ENCODE assay signal across 1 fruit fly cellular context in the genomic region with DNA sequence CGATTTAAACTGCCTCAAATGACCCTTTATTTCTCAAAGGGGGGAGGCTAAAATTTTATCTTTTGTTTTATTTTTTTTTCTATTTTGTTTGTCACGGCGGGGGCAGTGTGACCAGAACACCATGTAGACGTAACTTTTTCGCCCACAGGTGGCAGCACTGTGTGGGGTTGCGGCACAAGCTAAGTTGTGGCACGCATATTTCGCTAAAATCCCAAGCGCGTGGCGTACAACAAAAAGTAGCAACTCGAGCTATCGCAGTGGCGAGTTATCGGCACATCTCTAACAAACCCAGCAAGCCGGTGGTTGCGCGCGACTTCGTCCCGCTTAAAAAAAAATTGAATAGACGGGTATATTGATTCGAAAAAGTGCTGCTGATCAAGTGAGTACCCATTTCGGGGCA.
TF ChIP-seq lines count a peak whose summit lies in the region.

A gene (minus strand): TSS at position 129 of the 400 bp plus-strand sequence.
A gene (plus strand): TSS at position 261 of the 400 bp plus-strand sequence.

TF ChIP-seq in whole organism, embryonic, 481 proteins besides CTCF, POLR2A, EP300 and RAD21 (continued from another document and continues in another):
- TF ChIP-seq zen (tag; optimal IDR thresholded peaks at IDR 0.05; lab: Kevin White, UChicago) (peak; percentile 39), ab (GFP tag; optimal IDR thresholded peaks at IDR 0.05; lab: Kevin White, UChicago) (no peak), gt (GFP tag; IDR thresholded peaks at IDR 0.05; lab: Robert Waterston, UW) (no peak), CG7928 (GFP tag; optimal IDR thresholded peaks at IDR 0.05; lab: Kevin White, UChicago) (peak; percentile 40), CG6791 (GFP tag; IDR thresholded peaks at IDR 0.05; lab: Robert Waterston, UW; ENCODE audit: partially characterized antibody) (peak; percentile 90), CG11560 (tag; IDR thresholded peaks at IDR 0.05; lab: Robert Waterston, UW) (peak; percentile 78), pnt (GFP tag; optimal IDR thresholded peaks at IDR 0.05; lab: Kevin White, UChicago) (peak; percentile 26), Bteb2 (GFP tag; optimal IDR thresholded peaks at IDR 0.05; lab: Kevin White, UChicago) (no peak), Med (GFP tag; lab: Kevin White, UChicago) (peak; percentile 92), mam (GFP tag; optimal IDR thresholded peaks at IDR 0.05; lab: Kevin White, UChicago) (peak; percentile 56), lola (GFP tag; optimal IDR thresholded peaks at IDR 0.05; lab: Kevin White, UChicago) (no peak), CG10267 (tag; optimal IDR thresholded peaks at IDR 0.05; lab: Kevin White, UChicago) (peak; percentile 62), BtbVII (GFP tag; optimal IDR thresholded peaks at IDR 0.05; lab: Kevin White, UChicago) (no peak), gcm (GFP tag; optimal IDR thresholded peaks at IDR 0.05; lab: Kevin White, UChicago) (peak; percentile 8), ken (GFP tag; IDR thresholded peaks at IDR 0.05; lab: Robert Waterston, UW) (0 out of 3 replicates have a peak, but pooled peaks have one; percentile 4), Dad (GFP tag; optimal IDR thresholded peaks at IDR 0.05; lab: Kevin White, UChicago) (peak; percentile 59), zfh1 (GFP tag; IDR thresholded peaks at IDR 0.05; lab: Robert Waterston, UW) (peak; percentile 40; the same call in 2 of the 3 replicates), Rfx (GFP tag; IDR thresholded peaks at IDR 0.05; lab: Robert Waterston, UW) (peak; percentile 77), CG15269 (tag; optimal IDR thresholded peaks at IDR 0.05; lab: Kevin White, UChicago) (no peak), CG11093 (GFP tag; IDR thresholded peaks at IDR 0.05; lab: Robert Waterston, UW) (no peak), nmo (GFP tag; optimal IDR thresholded peaks at IDR 0.05; lab: Kevin White, UChicago) (peak; percentile 74), scrt (GFP tag; optimal IDR thresholded peaks at IDR 0.05; lab: Kevin White, UChicago) (no peak), hth (optimal IDR thresholded peaks at IDR 0.05; lab: Kevin White, UChicago) (no peak), B-H2 (GFP tag; optimal IDR thresholded peaks at IDR 0.05; lab: Kevin White, UChicago) (peak; percentile 64), GATAe (GFP tag; conservative IDR thresholded peaks at IDR 0.05; lab: Robert Waterston, UW) (peak; percentile 50; the same call in 1 of the 2 replicates), CG13894 (tag; optimal IDR thresholded peaks at IDR 0.05; lab: Kevin White, UChicago) (peak; percentile 80), pfk (GFP tag; optimal IDR thresholded peaks at IDR 0.05; lab: Kevin White, UChicago) (no peak), disco-r (GFP tag; optimal IDR thresholded peaks at IDR 0.05; lab: Kevin White, UChicago) (no peak), CG2712 (tag; optimal IDR thresholded peaks at IDR 0.05; lab: Kevin White, UChicago) (peak; percentile 56), Atf-2 (GFP tag; optimal IDR thresholded peaks at IDR 0.05; lab: Kevin White, UChicago) (no peak), sens-2 (GFP tag; IDR thresholded peaks at IDR 0.05; lab: Robert Waterston, UW) (no peak), CG13287 (GFP tag; IDR thresholded peaks at IDR 0.05; lab: Robert Waterston, UW; ENCODE audit: partially characterized antibody) (peak; percentile 94), Hr51 (GFP tag; optimal IDR thresholded peaks at IDR 0.05; lab: Kevin White, UChicago) (peak in 1 of 2 experiments; percentile 12), CG8281 (tag; optimal IDR thresholded peaks at IDR 0.05; lab: Kevin White, UChicago) (no peak), Rx (GFP tag; IDR thresholded peaks at IDR 0.05; lab: Robert Waterston, UW) (no peak), TFAM (GFP tag; optimal IDR thresholded peaks at IDR 0.05; lab: Kevin White, UChicago) (no peak), CG12071 (GFP tag; optimal IDR thresholded peaks at IDR 0.05; lab: Kevin White, UChicago) (no peak), HLH3B (GFP tag; IDR thresholded peaks at IDR 0.05; lab: Robert Waterston, UW) (no peak), cwo (GFP tag; optimal IDR thresholded peaks at IDR 0.05; lab: Kevin White, UChicago) (no peak), bcd (GFP tag; optimal IDR thresholded peaks at IDR 0.05; lab: Kevin White, UChicago) (peak; percentile 17), CG7963 (GFP tag; IDR thresholded peaks at IDR 0.05; lab: Robert Waterston, UW; ENCODE audit: partially characterized antibody) (peak; percentile 68), CG12659 (GFP tag; optimal IDR thresholded peaks at IDR 0.05; lab: Kevin White, UChicago) (peak; percentile 89), ase (GFP tag; IDR thresholded peaks at IDR 0.05; lab: Robert Waterston, UW) (no peak), CG9437 (GFP tag; optimal IDR thresholded peaks at IDR 0.05; lab: Kevin White, UChicago) (peak; percentile 14), CG13424 (tag; optimal IDR thresholded peaks at IDR 0.05; lab: Kevin White, UChicago) (peak; percentile 23), CG32772 (GFP tag; IDR thresholded peaks at IDR 0.05; lab: Robert Waterston, UW) (peak; percentile 85), Mad (GFP tag; optimal IDR thresholded peaks at IDR 0.05; lab: Kevin White, UChicago) (peak; percentile 42), tap (tag; optimal IDR thresholded peaks at IDR 0.05; lab: Kevin White, UChicago) (no peak), nerfin-1 (tag; optimal IDR thresholded peaks at IDR 0.05; lab: Kevin White, UChicago) (peak; percentile 41), H2.0 (GFP tag; IDR thresholded peaks at IDR 0.05; lab: Robert Waterston, UW) (0 out of 2 replicates have a peak, but pooled peaks have one; percentile 5), fu2 (GFP tag; optimal IDR thresholded peaks at IDR 0.05; lab: Kevin White, UChicago) (peak; percentile 17), Lpt (GFP tag; optimal IDR thresholded peaks at IDR 0.05; lab: Kevin White, UChicago) (no peak), pb (GFP tag; optimal IDR thresholded peaks at IDR 0.05; lab: Kevin White, UChicago) (peak; percentile 10), CG4730 (GFP tag; IDR thresholded peaks at IDR 0.05; lab: Robert Waterston, UW) (no peak), CG12391 (tag; optimal IDR thresholded peaks at IDR 0.05; lab: Kevin White, UChicago) (peak; percentile 57), Nf-YB (GFP tag; optimal IDR thresholded peaks at IDR 0.05; lab: Kevin White, UChicago) (no peak), gem (tag; optimal IDR thresholded peaks at IDR 0.05; lab: Kevin White, UChicago) (peak; percentile 6), bab2 (GFP tag; optimal IDR thresholded peaks at IDR 0.05; lab: Kevin White, UChicago) (peak; percentile 14), CG32767 (GFP tag; IDR thresholded peaks at IDR 0.05; lab: Robert Waterston, UW) (peak; percentile 57; the same call in 1 of the 2 replicates), hbn (GFP tag; IDR thresholded peaks at IDR 0.05; lab: Robert Waterston, UW; ENCODE audit: partially characterized antibody) (peak; percentile 84), CG2889 (GFP tag; IDR thresholded peaks at IDR 0.05; lab: Robert Waterston, UW) (no peak), maf-S (GFP tag; optimal IDR thresholded peaks at IDR 0.05; lab: Kevin White, UChicago) (peak; percentile 35), CG6175 (GFP tag; IDR thresholded peaks at IDR 0.05; lab: Robert Waterston, UW) (peak; percentile 100), CG12104 (GFP tag; optimal IDR thresholded peaks at IDR 0.05; lab: Kevin White, UChicago) (no peak), CG12155 (GFP tag; optimal IDR thresholded peaks at IDR 0.05; lab: Kevin White, UChicago) (peak; percentile 56), Deaf1 (tag; optimal IDR thresholded peaks at IDR 0.05; lab: Kevin White, UChicago) (no peak), CG3995 (GFP tag; optimal IDR thresholded peaks at IDR 0.05; lab: Kevin White, UChicago) (peak; percentile 26), CG14014 (GFP tag; IDR thresholded peaks at IDR 0.05; lab: Robert Waterston, UW) (0 out of 2 replicates have a peak, but pooled peaks have one; percentile 21), mld (GFP tag; IDR thresholded peaks at IDR 0.05; lab: Robert Waterston, UW; ENCODE audit: partially characterized antibody) (no peak), CG1024 (GFP tag; IDR thresholded peaks at IDR 0.05; lab: Robert Waterston, UW) (no peak), trh (GFP tag; optimal IDR thresholded peaks at IDR 0.05; lab: Kevin White, UChicago) (no peak), CG4707 (GFP tag; optimal IDR thresholded peaks at IDR 0.05; lab: Kevin White, UChicago) (no peak), dm (GFP tag; optimal IDR thresholded peaks at IDR 0.05; lab: Kevin White, UChicago) (peak; percentile 73), CG31441 (GFP tag; IDR thresholded peaks at IDR 0.05; lab: Robert Waterston, UW) (no peak), CG33557 (GFP tag; optimal IDR thresholded peaks at IDR 0.05; lab: Kevin White, UChicago) (no peak), CG31365 (tag; optimal IDR thresholded peaks at IDR 0.05; lab: Kevin White, UChicago) (no peak), Asciz (GFP tag; optimal IDR thresholded peaks at IDR 0.05; lab: Kevin White, UChicago) (no peak), sug (tag; optimal IDR thresholded peaks at IDR 0.05; lab: Kevin White, UChicago) (peak; percentile 63), CG6272 (GFP tag; IDR thresholded peaks at IDR 0.05; lab: Robert Waterston, UW) (peak; percentile 27; the same call in 1 of the 2 replicates), zen2 (GFP tag; IDR thresholded peaks at IDR 0.05; lab: Robert Waterston, UW; ENCODE audit: partially characterized antibody) (peak; percentile 65; the same call in 2 of the 3 replicates), CG2120 (GFP tag; optimal IDR thresholded peaks at IDR 0.05; lab: Kevin White, UChicago) (peak; percentile 41), Hmr (GFP tag; optimal IDR thresholded peaks at IDR 0.05; lab: Kevin White, UChicago) (peak; percentile 90), prd (optimal IDR thresholded peaks at IDR 0.05; lab: Kevin White, UChicago) (no peak), prd (GFP tag; IDR thresholded peaks at IDR 0.05; lab: Robert Waterston, UW) (peak; percentile 35; the same call in 1 of the 3 replicates), Meics (GFP tag; optimal IDR thresholded peaks at IDR 0.05; lab: Kevin White, UChicago) (no peak), cg (GFP tag; optimal IDR thresholded peaks at IDR 0.05; lab: Kevin White, UChicago) (no peak), CG10654 (GFP tag; optimal IDR thresholded peaks at IDR 0.05; lab: Kevin White, UChicago) (no peak), CG8944 (GFP tag; optimal IDR thresholded peaks at IDR 0.05; lab: Kevin White, UChicago) (peak; percentile 36), CG6854 (GFP tag; optimal IDR thresholded peaks at IDR 0.05; lab: Kevin White, UChicago) (no peak), CG7745 (tag; optimal IDR thresholded peaks at IDR 0.05; lab: Kevin White, UChicago) (no peak), CG2199 (GFP tag; IDR thresholded peaks at IDR 0.05; lab: Robert Waterston, UW) (no peak), CG8290 (GFP tag; optimal IDR thresholded peaks at IDR 0.05; lab: Kevin White, UChicago) (peak; percentile 26), CG8290 (tag; optimal IDR thresholded peaks at IDR 0.05; lab: Kevin White, UChicago) (peak in 1 of 2 experiments; percentile 90), NC2β (GFP tag; optimal IDR thresholded peaks at IDR 0.05; lab: Kevin White, UChicago) (peak; percentile 60), eve (GFP tag; optimal IDR thresholded peaks at IDR 0.05; lab: Kevin White, UChicago) (no peak), Nf-YC (tag; optimal IDR thresholded peaks at IDR 0.05; lab: Kevin White, UChicago) (no peak), kay (GFP tag; optimal IDR thresholded peaks at IDR 0.05; lab: Kevin White, UChicago) (peak; percentile 15), Myb (GFP tag; optimal IDR thresholded peaks at IDR 0.05; lab: Kevin White, UChicago) (peak; percentile 81), gsb-n (tag; optimal IDR thresholded peaks at IDR 0.05; lab: Kevin White, UChicago) (peak; percentile 9), toy (GFP tag; IDR thresholded peaks at IDR 0.05; lab: Robert Waterston, UW) (no peak), CG14441 (GFP tag; IDR thresholded peaks at IDR 0.05; lab: Robert Waterston, UW) (peak; percentile 56), tll (GFP tag; optimal IDR thresholded peaks at IDR 0.05; lab: Kevin White, UChicago) (no peak), CG18599 (GFP tag; optimal IDR thresholded peaks at IDR 0.05; lab: Kevin White, UChicago) (no peak), CG14965 (GFP tag; optimal IDR thresholded peaks at IDR 0.05; lab: Kevin White, UChicago; ENCODE audit: borderline replicate concordance) (no peak), CG18764 (GFP tag; optimal IDR thresholded peaks at IDR 0.05; lab: Kevin White, UChicago) (no peak), Dip3 (GFP tag; optimal IDR thresholded peaks at IDR 0.05; lab: Kevin White, UChicago) (no peak), al (GFP tag; IDR thresholded peaks at IDR 0.05; lab: Robert Waterston, UW) (0 out of 2 replicates have a peak, but pooled peaks have one; percentile 19), sisA (GFP tag; IDR thresholded peaks at IDR 0.05; lab: Robert Waterston, UW) (peak; percentile 44; the same call in 1 of the 2 replicates), bbx (GFP tag; IDR thresholded peaks at IDR 0.05; lab: Robert Waterston, UW; ENCODE audit: partially characterized antibody) (peak; percentile 91), knrl (GFP tag; IDR thresholded peaks at IDR 0.05; lab: Robert Waterston, UW; ENCODE audit: partially characterized antibody) (peak; percentile 83), HmgZ (tag; optimal IDR thresholded peaks at IDR 0.05; lab: Kevin White, UChicago) (peak; percentile 91), MBD-R2 (GFP tag; IDR thresholded peaks at IDR 0.05; lab: Robert Waterston, UW) (peak; percentile 97), Ets65A (GFP tag; lab: Kevin White, UChicago) (peak; percentile 88), HLH4C (GFP tag; IDR thresholded peaks at IDR 0.05; lab: Robert Waterston, UW; ENCODE audit: partially characterized antibody) (peak; percentile 66; the same call in 2 of the 3 replicates), CG17328 (GFP tag; IDR thresholded peaks at IDR 0.05; lab: Robert Waterston, UW) (no peak), dimm (GFP tag; IDR thresholded peaks at IDR 0.05; lab: Robert Waterston, UW) (no peak), CG15011 (GFP tag; optimal IDR thresholded peaks at IDR 0.05; lab: Kevin White, UChicago) (no peak), phol (tag; optimal IDR thresholded peaks at IDR 0.05; lab: Kevin White, UChicago) (peak; percentile 59), sd (tag; optimal IDR thresholded peaks at IDR 0.05; lab: Kevin White, UChicago) (peak; percentile 77), Stat92E (GFP tag; optimal IDR thresholded peaks at IDR 0.05; lab: Kevin White, UChicago) (peak in 1 of 3 experiments; percentile 80), HHEX (GFP tag; optimal IDR thresholded peaks at IDR 0.05; lab: Kevin White, UChicago) (no peak), caup (GFP tag; optimal IDR thresholded peaks at IDR 0.05; lab: Kevin White, UChicago; ENCODE audit: severe bottlenecking) (peak; percentile 38), Hsf (GFP tag; optimal IDR thresholded peaks at IDR 0.05; lab: Kevin White, UChicago) (peak; percentile 34), CG2202 (tag; optimal IDR thresholded peaks at IDR 0.05; lab: Kevin White, UChicago) (peak; percentile 4), CoRest (tag; optimal IDR thresholded peaks at IDR 0.05; lab: Kevin White, UChicago) (peak; percentile 73)
